Fruit fly (Drosophila melanogaster): ENCODE results near the gene Ilp8.

The Ilp8 gene

dm6 chr3L:17015663-17016575, 16.0 kb downstream of the Ilp8 start, which contains the start of the genes CG6664 and CG7728 (continued):
- TF ChIP-seq Ets65A (GFP tag) (peak; percentile 95), ro (GFP tag; IDR thresholded peaks at IDR 0.05) (no peak), Ssrp (tag; optimal IDR thresholded peaks at IDR 0.05) (peak; percentile 38), Hr3 (GFP tag; optimal IDR thresholded peaks at IDR 0.05) (peak; percentile 9), sqz (GFP tag; optimal IDR thresholded peaks at IDR 0.05) (no peak), klu (GFP tag; IDR thresholded peaks at IDR 0.05) (no peak), CG3838 (GFP tag; optimal IDR thresholded peaks at IDR 0.05) (no peak), Rfx (GFP tag; IDR thresholded peaks at IDR 0.05) (peak; percentile 72), C15 (GFP tag; IDR thresholded peaks at IDR 0.05) (0 out of 3 replicates have a peak, but pooled peaks have one; percentile 23), amos (GFP tag; IDR thresholded peaks at IDR 0.05; ENCODE audit: partially characterized antibody) (peak; percentile 60; the same call in 1 of the 2 replicates), hb (GFP tag; IDR thresholded peaks at IDR 0.05; ENCODE audit: partially characterized antibody) (no peak), Doc3 (GFP tag; IDR thresholded peaks at IDR 0.05; ENCODE audit: partially characterized antibody) (peak; percentile 48; the same call in 1 of the 3 replicates), Sry-δ (GFP tag; optimal IDR thresholded peaks at IDR 0.05) (peak; percentile 89), gsb-n (tag; optimal IDR thresholded peaks at IDR 0.05) (no peak), Usf (GFP tag; optimal IDR thresholded peaks at IDR 0.05) (no peak), tio (GFP tag; optimal IDR thresholded peaks at IDR 0.05) (no peak), ac (GFP tag; optimal IDR thresholded peaks at IDR 0.05) (no peak), dysf (GFP tag; IDR thresholded peaks at IDR 0.05) (peak; percentile 16; the same call in 1 of the 3 replicates), slbo (GFP tag; IDR thresholded peaks at IDR 0.05) (peak; percentile 82), croc (GFP tag; conservative IDR thresholded peaks at IDR 0.05) (no peak), vfl (GFP tag; optimal IDR thresholded peaks at IDR 0.05) (peak; percentile 35), CG2202 (tag; optimal IDR thresholded peaks at IDR 0.05) (no peak), repo (GFP tag; optimal IDR thresholded peaks at IDR 0.05) (no peak), CG31224 (GFP tag; IDR thresholded peaks at IDR 0.05) (no peak), CG8765 (GFP tag; IDR thresholded peaks at IDR 0.05) (0 out of 2 replicates have a peak, but pooled peaks have one; percentile 35), Sox102F (GFP tag; optimal IDR thresholded peaks at IDR 0.05) (no peak), zen (tag; optimal IDR thresholded peaks at IDR 0.05) (no peak), CG10366 (GFP tag; IDR thresholded peaks at IDR 0.05) (peak; percentile 52), CG43689 (GFP tag; IDR thresholded peaks at IDR 0.05) (no peak)

DNA sequence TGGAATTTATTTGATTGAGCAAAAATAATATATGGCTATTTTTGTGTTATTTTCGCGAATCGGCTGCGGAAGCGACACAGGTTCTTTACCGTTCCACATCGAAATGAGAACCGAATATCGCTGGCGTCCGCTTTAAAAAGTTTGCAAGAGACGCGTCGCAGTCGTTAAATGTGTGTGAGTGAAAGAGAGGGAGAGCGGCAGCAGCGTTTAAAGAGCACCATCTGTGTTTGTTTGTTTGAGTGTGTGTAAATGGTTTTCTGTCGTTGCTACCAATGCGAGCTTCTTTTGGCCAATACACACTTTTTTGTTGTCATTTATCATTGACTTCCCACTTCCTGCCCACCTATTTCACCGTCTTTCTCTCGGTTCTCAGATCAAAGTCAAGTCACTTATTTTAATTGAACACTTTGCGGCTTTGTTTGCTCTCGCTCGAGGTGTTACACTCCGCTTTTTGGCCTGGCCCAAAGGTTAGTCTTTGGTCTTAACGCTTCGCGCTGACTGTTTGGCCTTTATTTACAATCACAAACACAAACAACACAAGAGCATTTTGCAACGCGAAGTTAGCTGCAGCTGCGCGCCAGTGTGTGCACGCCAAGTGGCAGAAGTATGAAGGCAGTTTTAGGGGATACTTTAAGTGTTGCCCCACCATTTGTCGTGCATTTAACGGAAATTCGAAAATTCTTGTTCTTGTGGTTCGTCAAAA, 19.7 kb downstream of the Ilp8 start, which contains the start of gene CG3764:
Gene CG3764 (minus strand): TSS at position 549 of the 703 bp plus-strand sequence.
- no peak for TF ChIP-seq GATAe (GFP tag; conservative IDR thresholded peaks at IDR 0.05)
- TF ChIP-seq Lhr (GFP tag; optimal IDR thresholded peaks at IDR 0.05): peak; percentile 91
- peak; percentile 37 for TF ChIP-seq CG18476 (GFP tag; optimal IDR thresholded peaks at IDR 0.05)
- TF ChIP-seq CG15073 (GFP tag; optimal IDR thresholded peaks at IDR 0.05): no peak
- peak; percentile 68 for TF ChIP-seq CG12236 (GFP tag; optimal IDR thresholded peaks at IDR 0.05)
- TF ChIP-seq Myb (GFP tag; optimal IDR thresholded peaks at IDR 0.05): peak; percentile 100
- peak; percentile 77 for TF ChIP-seq CG1529 (GFP tag; optimal IDR thresholded peaks at IDR 0.05)
- peak; percentile 59 for TF ChIP-seq CG7556 (GFP tag; optimal IDR thresholded peaks at IDR 0.05)
- peak; percentile 68; the same call in 1 of the 2 replicates for TF ChIP-seq CG1024 (GFP tag; IDR thresholded peaks at IDR 0.05)
- TF ChIP-seq CG11696 (GFP tag; IDR thresholded peaks at IDR 0.05): 0 out of 2 replicates have a peak, but pooled peaks have one; percentile 6
- TF ChIP-seq Tbp (GFP tag; optimal IDR thresholded peaks at IDR 0.05): no peak
- TF ChIP-seq CG3281 (GFP tag; optimal IDR thresholded peaks at IDR 0.05): peak; percentile 79
- TF ChIP-seq CG5953 (GFP tag; IDR thresholded peaks at IDR 0.05): peak; percentile 39; the same call in 1 of the 2 replicates
- TF ChIP-seq Hand (GFP tag; optimal IDR thresholded peaks at IDR 0.05): peak; percentile 67
- TF ChIP-seq sr (GFP tag; IDR thresholded peaks at IDR 0.05): peak; percentile 65; the same call in 1 of the 3 replicates
- TF ChIP-seq eve (GFP tag; optimal IDR thresholded peaks at IDR 0.05): no peak
- 0 out of 2 replicates have a peak, but pooled peaks have one; percentile 24 for TF ChIP-seq E2f1 (GFP tag; IDR thresholded peaks at IDR 0.05)
- TF ChIP-seq Mes4 (GFP tag; optimal IDR thresholded peaks at IDR 0.05): peak; percentile 83
- TF ChIP-seq Lim3 (GFP tag; IDR thresholded peaks at IDR 0.05): no peak
- peak; percentile 69 for TF ChIP-seq ac (GFP tag; optimal IDR thresholded peaks at IDR 0.05)
- peak; percentile 50 for TF ChIP-seq CG30020 (tag; optimal IDR thresholded peaks at IDR 0.05)
